Worm (Caenorhabditis elegans) whole organism, early embryonic: Measurements from ENCODE around the gene ttm-1.
A peak's percentile ranks its signal among the peaks of the same experiment; 100 is the strongest.

Experiments
- B0310.2 ChIP-seq: sonication (generic microtip); optimal IDR thresholded peaks from 2 replicates; lab custom pipeline; 2016; ENCODE audit warnings: mild to moderate bottlenecking, missing genetic modification characterization, missing compliant biosample characterization
- F13C5.2 ChIP-seq: sonication (generic microtip); optimal IDR thresholded peaks from 2 replicates; lab custom pipeline; 2017; ENCODE audit warnings: mild to moderate bottlenecking, missing genetic modification characterization, inconsistent platforms, missing compliant biosample characterization
- ama-1 ChIP-seq: fragments of 150-350 bp; optimal IDR thresholded peaks from 2 replicates; lab custom pipeline; 2014
- ceh-13 ChIP-seq: fragments of 200-800 bp; sonication (Bioruptor generic); optimal IDR thresholded peaks from 2 replicates; lab custom pipeline; 2018; ENCODE audit warnings: mild to moderate bottlenecking, missing genetic modification characterization, missing compliant biosample characterization
- ceh-36 ChIP-seq: sonication (generic microtip); optimal IDR thresholded peaks from 2 replicates; lab custom pipeline; 2016; ENCODE audit warnings: missing genetic modification characterization, inconsistent platforms, missing compliant biosample characterization
- flt-1 ChIP-seq: fragments of 200-800 bp; sonication (Bioruptor generic); IDR thresholded peaks from 2 replicates; pipeline ENCODE4 v1.3.6; 2022; ENCODE audit warnings: missing genetic modification characterization, missing compliant biosample characterization
- hmbx-1 ChIP-seq: sonication (generic microtip); optimal IDR thresholded peaks from 2 replicates; lab custom pipeline; 2016; ENCODE audit warnings: mild to moderate bottlenecking, missing genetic modification characterization, missing compliant biosample characterization
- hmg-4 ChIP-seq: fragments of 200-800 bp; sonication (Bioruptor generic); optimal IDR thresholded peaks from 2 replicates; lab custom pipeline; 2018; ENCODE audit warnings: mild to moderate bottlenecking, missing genetic modification characterization, missing compliant biosample characterization
- hnd-1 ChIP-seq: sonication (generic microtip); optimal IDR thresholded peaks from 2 replicates; lab custom pipeline; 2016; ENCODE audit warnings: missing genetic modification characterization, missing compliant biosample characterization
- pes-1 ChIP-seq: fragments of 200-800 bp; sonication (Bioruptor generic); IDR thresholded peaks from 2 replicates; pipeline ENCODE4 v1.3.6; 2022; ENCODE audit warnings: missing genetic modification reagents, missing genetic modification characterization, missing compliant biosample characterization
- scrt-1 ChIP-seq: fragments of 200-800 bp; sonication (Bioruptor generic); IDR thresholded peaks from 2 replicates; pipeline ENCODE4 v1.3.6; 2022; ENCODE audit warnings: missing genetic modification characterization, missing compliant biosample characterization
- sea-1 ChIP-seq: fragments of 200-800 bp; sonication (Bioruptor generic); conservative IDR thresholded peaks from 2 replicates; pipeline ENCODE4 v1.3.6; 2022; ENCODE audit warnings: missing genetic modification characterization, missing compliant biosample characterization
- tbx-37 ChIP-seq: fragments of 200-800 bp; sonication (Bioruptor generic); conservative IDR thresholded peaks from 2 replicates; pipeline ENCODE4 v1.3.6; 2022; ENCODE audit warnings: missing genetic modification reagents, missing genetic modification characterization, missing compliant biosample characterization
- tra-4 ChIP-seq: sonication (generic microtip); optimal IDR thresholded peaks from 2 replicates; lab custom pipeline; 2017; ENCODE audit warnings: missing genetic modification characterization, missing compliant biosample characterization

DNA sequence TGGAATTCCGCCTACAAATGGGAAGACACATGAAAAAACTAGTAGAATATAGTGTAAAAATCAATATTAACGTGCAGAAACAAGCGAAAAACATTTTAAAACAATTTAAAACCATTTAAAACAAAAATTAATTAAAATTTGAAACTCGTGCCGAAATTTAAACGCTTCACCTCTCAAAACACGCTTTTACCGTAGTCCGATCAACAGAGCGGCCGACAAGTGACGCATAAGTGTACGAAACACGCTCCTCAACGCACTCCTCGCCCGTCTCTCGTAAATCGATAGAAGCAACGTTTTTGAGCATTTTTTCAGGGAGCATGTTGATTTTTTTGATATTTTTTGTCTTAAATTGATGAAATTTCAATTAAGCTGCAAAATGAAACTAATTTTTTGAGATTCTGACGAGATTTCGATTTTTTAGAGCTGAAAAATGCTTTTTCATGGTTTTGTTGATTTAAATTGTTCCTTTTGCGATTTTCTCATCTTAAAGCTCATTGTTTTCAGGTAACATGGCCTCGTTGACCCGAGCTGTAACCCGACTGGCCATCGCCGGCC is 61.7 kb downstream of the ttm-1 start, which contains the start of gene cox-5A:
- TF ChIP-seq flt-1 (GFP tag; lab: Robert Waterston, UW) (peak; percentile 28; the same call in 1 of the 2 replicates), F13C5.2 (tag; lab: Kevin White, UChicago) (peak; percentile 90), ama-1 (lab: Kevin White, UChicago) (no peak), hmg-4 (GFP tag; lab: Kevin White, UChicago) (peak; percentile 64), tra-4 (tag; lab: Kevin White, UChicago) (no peak), B0310.2 (tag; lab: Kevin White, UChicago) (peak; percentile 65), tbx-37 (GFP tag; lab: Robert Waterston, UW) (no peak), hnd-1 (tag; lab: Kevin White, UChicago) (peak; percentile 18), ceh-13 (no peak), ceh-36 (tag; lab: Kevin White, UChicago) (no peak), sea-1 (GFP tag; lab: Robert Waterston, UW) (no peak), pes-1 (GFP tag; lab: Robert Waterston, UW) (0 out of 2 replicates have a peak, but pooled peaks have one; percentile 41), hmbx-1 (tag; lab: Kevin White, UChicago) (no peak), scrt-1 (GFP tag; lab: Robert Waterston, UW) (no peak)
